Worm (Caenorhabditis elegans): ENCODE results near the gene R09D1.14.

ce11 chrII:9468414-9468813, 9.1 kb upstream of the R09D1.14 start, which contains the start of gene chil-23:
- TF ChIP-seq him-1 (tag; optimal IDR thresholded peaks at IDR 0.05) (no peak), W03F9.2 (tag; optimal IDR thresholded peaks at IDR 0.05) (no peak)

Data from whole organism, L4/young adult.